Worm (Caenorhabditis elegans): ENCODE results near the gene F14F7.7.

ce11 chrIII:13062414-13062965 is 31.8 kb downstream of the F14F7.7 start:
- no peak for TF ChIP-seq ama-1 (optimal IDR thresholded peaks at IDR 0.05)
- peak; percentile 59; the same call in 1 of the 2 replicates for TF ChIP-seq pes-1 (GFP tag; IDR thresholded peaks at IDR 0.05)
- no peak for TF ChIP-seq hmbx-1 (tag; optimal IDR thresholded peaks at IDR 0.05)
- peak; percentile 59; the same call in 1 of the 2 replicates for TF ChIP-seq tbx-11 (GFP tag; IDR thresholded peaks at IDR 0.05)

Data from whole organism, early embryonic.